Fruit fly (Drosophila melanogaster): Measurements from ENCODE around the gene CG31142.

Gene CG31142

DNA sequence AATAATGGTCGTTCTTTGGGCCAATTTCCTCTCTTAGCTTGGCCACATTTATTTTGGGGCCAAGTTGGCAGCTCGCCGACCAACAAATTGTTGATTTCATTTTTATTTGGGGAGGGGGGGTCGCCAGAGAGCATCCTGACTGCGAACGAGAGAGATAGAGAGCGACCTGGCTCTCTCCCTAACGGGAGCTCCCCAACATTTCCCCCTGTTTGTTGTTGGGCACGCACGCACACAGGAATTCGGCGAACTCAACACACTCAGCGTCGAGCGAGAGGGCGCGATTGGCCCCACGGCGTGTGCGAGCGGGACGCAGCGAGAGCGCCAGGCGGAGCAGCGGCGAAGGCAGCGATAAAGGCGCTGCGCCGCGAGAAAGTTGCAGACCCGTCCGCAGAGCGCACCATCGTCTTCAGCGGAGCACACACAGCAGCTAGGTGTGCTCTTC, 33.8 kb downstream of the CG31142 start, which contains the start of gene CG31140 (continued):
- no peak for TF ChIP-seq CG11723 (GFP tag; optimal IDR thresholded peaks at IDR 0.05)
- no peak for TF ChIP-seq CG16815 (GFP tag; optimal IDR thresholded peaks at IDR 0.05)
- TF ChIP-seq hb (GFP tag; IDR thresholded peaks at IDR 0.05; ENCODE audit: partially characterized antibody) = no peak
- no peak for TF ChIP-seq sug (tag; optimal IDR thresholded peaks at IDR 0.05)
- TF ChIP-seq CG2875 (GFP tag; optimal IDR thresholded peaks at IDR 0.05) = no peak
- no peak for TF ChIP-seq CG11093 (GFP tag; IDR thresholded peaks at IDR 0.05)
- TF ChIP-seq Opbp (GFP tag; IDR thresholded peaks at IDR 0.05; ENCODE audit: partially characterized antibody) = 0 out of 3 replicates have a peak, but pooled peaks have one; percentile 16
- no peak for TF ChIP-seq eve (GFP tag; optimal IDR thresholded peaks at IDR 0.05)
- TF ChIP-seq sens-2 (GFP tag; IDR thresholded peaks at IDR 0.05) = no peak
- peak; percentile 43; the same call in 1 of the 2 replicates for TF ChIP-seq seq (GFP tag; IDR thresholded peaks at IDR 0.05)
- TF ChIP-seq CG6854 (GFP tag; optimal IDR thresholded peaks at IDR 0.05) = peak; percentile 27
- no peak for TF ChIP-seq Atf-2 (GFP tag; optimal IDR thresholded peaks at IDR 0.05)
- TF ChIP-seq Lim3 (GFP tag; IDR thresholded peaks at IDR 0.05) = no peak
- TF ChIP-seq ab (GFP tag; optimal IDR thresholded peaks at IDR 0.05) = no peak
- TF ChIP-seq esg (GFP tag; conservative IDR thresholded peaks at IDR 0.05) = no peak
- TF ChIP-seq zen2 (GFP tag; IDR thresholded peaks at IDR 0.05; ENCODE audit: partially characterized antibody) = 0 out of 3 replicates have a peak, but pooled peaks have one; percentile 44
- TF ChIP-seq CG9609 (GFP tag; optimal IDR thresholded peaks at IDR 0.05) = no peak
- TF ChIP-seq sr (GFP tag; IDR thresholded peaks at IDR 0.05) = peak; percentile 38; the same call in 1 of the 3 replicates
- TF ChIP-seq CG14014 (GFP tag; IDR thresholded peaks at IDR 0.05) = no peak
- TF ChIP-seq CG7987 (GFP tag; optimal IDR thresholded peaks at IDR 0.05) = no peak
- no peak for TF ChIP-seq CG18476 (GFP tag; optimal IDR thresholded peaks at IDR 0.05)
- TF ChIP-seq CG7556 (GFP tag; optimal IDR thresholded peaks at IDR 0.05) = no peak
- no peak for TF ChIP-seq Doc2 (GFP tag; IDR thresholded peaks at IDR 0.05)
- TF ChIP-seq ase (GFP tag; IDR thresholded peaks at IDR 0.05) = no peak
- no peak for TF ChIP-seq Bteb2 (GFP tag; optimal IDR thresholded peaks at IDR 0.05)
- TF ChIP-seq CG12391 (tag; optimal IDR thresholded peaks at IDR 0.05) = no peak
- no peak for TF ChIP-seq hkb (optimal IDR thresholded peaks at IDR 0.05)
- 0 out of 2 replicates have a peak, but pooled peaks have one; percentile 26 for TF ChIP-seq hkb (GFP tag; IDR thresholded peaks at IDR 0.05)
- no peak for TF ChIP-seq CG15073 (GFP tag; optimal IDR thresholded peaks at IDR 0.05)
- no peak for TF ChIP-seq NK7.1 (GFP tag; optimal IDR thresholded peaks at IDR 0.05)
- TF ChIP-seq CG14710 (tag; optimal IDR thresholded peaks at IDR 0.05) = no peak
- no peak for TF ChIP-seq CG32772 (GFP tag; IDR thresholded peaks at IDR 0.05)
- TF ChIP-seq Gsc (GFP tag; IDR thresholded peaks at IDR 0.05) = no peak
- TF ChIP-seq CG18764 (GFP tag; optimal IDR thresholded peaks at IDR 0.05) = no peak
- no peak for TF ChIP-seq dpn (GFP tag; optimal IDR thresholded peaks at IDR 0.05)
- no peak for TF ChIP-seq ci (GFP tag; IDR thresholded peaks at IDR 0.05)
- no peak for TF ChIP-seq CG9817 (tag; optimal IDR thresholded peaks at IDR 0.05)
- TF ChIP-seq chif (GFP tag; optimal IDR thresholded peaks at IDR 0.05) = no peak
- no peak for TF ChIP-seq C15 (GFP tag; IDR thresholded peaks at IDR 0.05)
- no peak for TF ChIP-seq p53 (GFP tag; optimal IDR thresholded peaks at IDR 0.05)
- no peak for TF ChIP-seq CG10431 (GFP tag; optimal IDR thresholded peaks at IDR 0.05)
- TF ChIP-seq repo (GFP tag; optimal IDR thresholded peaks at IDR 0.05) = peak; percentile 0
- peak; percentile 61; the same call in 1 of the 2 replicates for TF ChIP-seq chm (GFP tag; IDR thresholded peaks at IDR 0.05)
- TF ChIP-seq CG34376 (GFP tag; optimal IDR thresholded peaks at IDR 0.05) = peak; percentile 58
- TF ChIP-seq sqz (GFP tag; optimal IDR thresholded peaks at IDR 0.05) = no peak
- no peak for TF ChIP-seq vfl (GFP tag; optimal IDR thresholded peaks at IDR 0.05)
- no peak for TF ChIP-seq pho (GFP tag; optimal IDR thresholded peaks at IDR 0.05)
- peak; percentile 12 for TF ChIP-seq BtbVII (GFP tag; optimal IDR thresholded peaks at IDR 0.05)
- TF ChIP-seq Atf6 (GFP tag; IDR thresholded peaks at IDR 0.05) = no peak
- TF ChIP-seq Fer3 (tag; optimal IDR thresholded peaks at IDR 0.05) = no peak
- no peak for TF ChIP-seq pan (optimal IDR thresholded peaks at IDR 0.05)
- no peak for TF ChIP-seq pan (GFP tag; optimal IDR thresholded peaks at IDR 0.05 in 1 of 2, IDR thresholded peaks at IDR 0.05 in 1 of 2)
- TF ChIP-seq pita (GFP tag; optimal IDR thresholded peaks at IDR 0.05) = no peak

Measured in whole organism, embryonic.